Fruit fly (Drosophila melanogaster): ENCODE data around the gene wcy.

DNA sequence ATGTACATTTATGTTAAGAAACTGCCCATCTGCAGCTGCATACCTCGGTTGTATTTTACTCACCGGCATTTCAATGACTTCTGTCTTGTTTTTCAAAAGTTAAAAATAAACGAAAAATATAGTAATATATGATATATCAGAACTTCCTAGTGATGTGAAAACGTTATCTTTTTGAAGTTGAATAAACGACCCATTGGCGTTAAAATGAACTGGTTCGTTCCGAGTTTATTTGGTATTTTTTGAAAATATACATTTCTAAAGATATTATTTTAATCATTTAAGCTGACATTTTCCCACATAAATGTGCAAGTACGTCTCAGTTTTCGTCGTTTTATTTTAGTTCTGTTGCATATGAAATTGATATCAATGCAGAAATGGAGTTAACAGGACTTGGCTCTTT, 28.0 kb upstream of the wcy start, which contains the start of gene Arpc3B:
- TF ChIP-seq dac (GFP tag; optimal IDR thresholded peaks at IDR 0.05) (no peak), CG31627 (GFP tag; optimal IDR thresholded peaks at IDR 0.05) (no peak), topi (GFP tag; optimal IDR thresholded peaks at IDR 0.05) (no peak), CG9139 (GFP tag; optimal IDR thresholded peaks at IDR 0.05) (no peak)

Data from whole organism, prepupa.